Worm (Caenorhabditis elegans) whole organism, L2 larva: ENCODE results near the gene such-1.
A peak's percentile ranks its signal among the peaks of the same experiment; 100 is the strongest.

Experiments
- C34F6.9 ChIP-seq: fragments of 150-350 bp; optimal IDR thresholded peaks from 2 replicates; lab custom pipeline; 2014; ENCODE audit warnings: missing biosample characterization, missing genetic modification characterization
- Y55F3AM.14 ChIP-seq: fragments of 200-800 bp; sonication (Bioruptor generic); optimal IDR thresholded peaks from 2 replicates; lab custom pipeline; 2018; ENCODE audit warnings: mild to moderate bottlenecking, missing genetic modification characterization, missing compliant biosample characterization
- ZK546.5 ChIP-seq: sonication (generic microtip); optimal IDR thresholded peaks from 2 replicates; lab custom pipeline; 2017; ENCODE audit warnings: missing biosample characterization, missing genetic modification characterization
- alr-1 ChIP-seq: fragments of 150-350 bp; optimal IDR thresholded peaks from 2 replicates; lab custom pipeline; 2014; ENCODE audit warnings: missing biosample characterization, missing genetic modification characterization
- aly-2 ChIP-seq: fragments of 150-350 bp; optimal IDR thresholded peaks from 2 replicates; lab custom pipeline; 2014; ENCODE audit warnings: missing biosample characterization, missing genetic modification characterization
- ama-1 ChIP-seq: fragments of 150-350 bp; optimal IDR thresholded peaks from 2 replicates; lab custom pipeline; 2018; ENCODE audit warnings: inconsistent platforms
- blmp-1 ChIP-seq: sonication (generic microtip); optimal IDR thresholded peaks from 2 replicates; lab custom pipeline; 2017; ENCODE audit warnings: missing genetic modification characterization, mild to moderate bottlenecking, missing compliant biosample characterization, antibody characterized with exemption, moderate library complexity; ENCODE audit not compliant: insufficient read depth
- ceh-82 ChIP-seq: fragments of 150-350 bp; optimal IDR thresholded peaks from 2 replicates; lab custom pipeline; 2014; ENCODE audit warnings: missing biosample characterization, missing genetic modification characterization
- dmd-4 ChIP-seq: sonication (generic microtip); optimal IDR thresholded peaks from 2 replicates; lab custom pipeline; 2017; ENCODE audit warnings: missing biosample characterization, missing genetic modification characterization
- egl-27 ChIP-seq: sonication (generic microtip); optimal IDR thresholded peaks from 3 replicates; lab custom pipeline; 2017; ENCODE audit warnings: missing biosample characterization, missing genetic modification reagents, missing genetic modification characterization
- elt-3 ChIP-seq: sonication (generic microtip); optimal IDR thresholded peaks from 2 replicates; lab custom pipeline; 2017; ENCODE audit warnings: missing biosample characterization, missing genetic modification characterization
- fos-1 ChIP-seq: fragments of 150-350 bp; optimal IDR thresholded peaks from 2 replicates; lab custom pipeline; 2014; ENCODE audit warnings: missing biosample characterization, missing genetic modification characterization
- gmeb-1 ChIP-seq: fragments of 150-350 bp; optimal IDR thresholded peaks from 2 replicates; lab custom pipeline; 2014; ENCODE audit warnings: missing biosample characterization, missing genetic modification characterization
- lin-11 ChIP-seq: fragments of 150-350 bp; sonication (generic microtip); optimal IDR thresholded peaks from 2 replicates; lab custom pipeline; 2014; ENCODE audit warnings: missing biosample characterization, missing genetic modification characterization, inconsistent platforms, mixed read lengths
- lin-13 ChIP-seq: fragments of 150-350 bp; optimal IDR thresholded peaks from 2 replicates; lab custom pipeline; 2014; ENCODE audit warnings: missing biosample characterization, missing genetic modification reagents, missing genetic modification characterization
- lsy-2 ChIP-seq, 2 experiments: fragments of 150-350 bp in 1 of 2; sonication (generic microtip) in 1 of 2; optimal IDR thresholded peaks; 2 replicates each; lab custom pipeline; 2014 to 2017; ENCODE audit warnings: missing biosample characterization in 2 of 2, missing genetic modification characterization in 2 of 2
- mab-5 ChIP-seq: fragments of 150-350 bp; optimal IDR thresholded peaks from 2 replicates; lab custom pipeline; 2014; ENCODE audit warnings: missing biosample characterization, missing genetic modification characterization
- mdl-1 ChIP-seq, 2 experiments: fragments of 150-350 bp in 1 of 2; sonication (generic microtip) in 1 of 2; optimal IDR thresholded peaks; 2 replicates each; lab custom pipeline; 2017; ENCODE audit warnings: missing biosample characterization in 2 of 2, missing genetic modification characterization in 2 of 2
- nhr-11 ChIP-seq: fragments of 150-350 bp; optimal IDR thresholded peaks from 2 replicates; lab custom pipeline; 2014; ENCODE audit warnings: missing biosample characterization, missing genetic modification characterization
- nhr-12 ChIP-seq: fragments of 150-350 bp; optimal IDR thresholded peaks from 2 replicates; lab custom pipeline; 2014; ENCODE audit warnings: missing biosample characterization, missing genetic modification characterization
- nhr-129 ChIP-seq: fragments of 150-350 bp; optimal IDR thresholded peaks from 2 replicates; lab custom pipeline; 2014; ENCODE audit warnings: missing biosample characterization, missing genetic modification characterization
- nhr-237 ChIP-seq: fragments of 150-350 bp; optimal IDR thresholded peaks from 2 replicates; lab custom pipeline; 2014; ENCODE audit warnings: missing biosample characterization, missing genetic modification characterization
- nhr-25 ChIP-seq: fragments of 150-350 bp; sonication (generic microtip); optimal IDR thresholded peaks from 3 replicates; lab custom pipeline; 2014; ENCODE audit warnings: missing biosample characterization, missing genetic modification characterization
- nhr-6 ChIP-seq: fragments of 150-350 bp; optimal IDR thresholded peaks from 2 replicates; lab custom pipeline; 2014; ENCODE audit warnings: missing biosample characterization, missing genetic modification characterization
- sma-3 ChIP-seq: sonication (generic microtip); optimal IDR thresholded peaks from 2 replicates; lab custom pipeline; 2016; ENCODE audit warnings: missing genetic modification reagents, missing genetic modification characterization, missing compliant biosample characterization
- snpc-4 ChIP-seq: fragments of 150-350 bp; optimal IDR thresholded peaks from 2 replicates; lab custom pipeline; 2014; ENCODE audit warnings: missing biosample characterization, missing genetic modification characterization
- unc-55 ChIP-seq: fragments of 150-350 bp; sonication (generic microtip); optimal IDR thresholded peaks from 3 replicates; lab custom pipeline; 2014; ENCODE audit warnings: missing biosample characterization, missing genetic modification reagents, missing genetic modification characterization
- unc-62 ChIP-seq: fragments of 150-350 bp; optimal IDR thresholded peaks from 2 replicates; lab custom pipeline; 2014; ENCODE audit warnings: missing biosample characterization, missing genetic modification reagents, missing genetic modification characterization
- zag-1 ChIP-seq: fragments of 150-350 bp; optimal IDR thresholded peaks from 2 replicates; lab custom pipeline; 2014; ENCODE audit warnings: missing biosample characterization, missing genetic modification characterization
- ztf-1 ChIP-seq: fragments of 200-800 bp; sonication (Bioruptor generic); conservative IDR thresholded peaks from 2 replicates; pipeline ENCODE4 v1.3.6; 2022; ENCODE audit warnings: missing genetic modification characterization, missing compliant biosample characterization
- ztf-11 ChIP-seq: sonication (generic microtip); optimal IDR thresholded peaks from 2 replicates; lab custom pipeline; 2017; ENCODE audit warnings: missing biosample characterization, missing genetic modification characterization
- ztf-4 ChIP-seq: fragments of 150-350 bp; optimal IDR thresholded peaks from 2 replicates; lab custom pipeline; 2014; ENCODE audit warnings: missing biosample characterization, missing genetic modification characterization

such-1 gene

ce11 chrIII:11523504-11524025 lies at the start of gene such-1, which contains the start of gene Y66D12A.16:
Gene such-1, minus strand, starts transcription at chrIII:11523759.
Gene Y66D12A.16, plus strand, starts transcription at chrIII:11523554.
- no peak for TF ChIP-seq ztf-11 (tag; lab: Kevin White, UChicago)
- no peak for TF ChIP-seq zag-1 (tag; lab: Kevin White, UChicago)

- no peak for TF ChIP-seq ztf-1 (GFP tag; lab: Robert Waterston, UW)
- no peak for TF ChIP-seq Y55F3AM.14 (GFP tag; lab: Kevin White, UChicago)
- TF ChIP-seq nhr-12 (tag; lab: Kevin White, UChicago): no peak
- TF ChIP-seq nhr-237 (tag; lab: Kevin White, UChicago): no peak
- TF ChIP-seq ama-1 (lab: Kevin White, UChicago): no peak
- TF ChIP-seq lin-11: no peak
- TF ChIP-seq, all 48 proteins: peak for 0
These were observed 44.3 kb upstream of the such-1 start, which contains the start of gene psme-3 for ce11 chrIII:11567837-11568236. Gene psme-3, plus strand, starts transcription at chrIII:11568137.

DNA sequence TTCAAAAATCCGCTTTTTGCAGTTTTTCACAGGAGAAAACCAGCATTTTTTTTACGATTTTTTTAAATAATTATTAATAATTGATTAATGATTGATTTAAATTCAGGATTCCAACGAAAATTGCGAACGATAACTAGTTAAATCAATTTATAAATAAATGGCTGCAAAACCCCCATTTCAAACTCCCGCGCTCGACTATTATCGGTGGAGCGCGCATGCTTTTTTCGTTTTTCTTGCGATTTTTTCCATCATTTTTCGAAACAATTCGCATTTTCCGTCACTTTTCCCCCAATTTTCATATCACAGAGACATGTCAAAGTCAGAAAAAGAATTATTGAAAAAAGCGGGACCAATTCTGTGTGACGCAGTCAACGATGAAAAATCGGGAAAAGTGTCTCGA lies 42.0 kb upstream of the such-1 start, which contains the start of gene Y66D12A.10:
Gene Y66D12A.10, plus strand, starts transcription at position 273 of the 400 bp plus-strand sequence.
- TF ChIP-seq nhr-11 (no peak), alr-1 (tag; lab: Kevin White, UChicago) (no peak), gmeb-1 (peak; percentile 96), ZK546.5 (tag; lab: Kevin White, UChicago) (no peak), lin-13 (GFP tag; lab: Kevin White, UChicago) (peak; percentile 22), nhr-12 (tag; lab: Kevin White, UChicago) (no peak), mab-5 (no peak), lsy-2 (tag; optimal IDR thresholded peaks at IDR 0.05; lab: Kevin White, UChicago) (peak in 1 of 2 experiments; percentile 54), unc-62 (GFP tag; lab: Kevin White, UChicago) (no peak), snpc-4 (no peak), nhr-6 (tag; lab: Kevin White, UChicago) (no peak), unc-55 (GFP tag; lab: Kevin White, UChicago) (peak; percentile 62), ztf-1 (GFP tag; lab: Robert Waterston, UW) (no peak), blmp-1 (tag; lab: Kevin White, UChicago) (no peak), dmd-4 (tag; lab: Kevin White, UChicago) (no peak), nhr-129 (tag; lab: Kevin White, UChicago) (peak; percentile 34), C34F6.9 (peak; percentile 52), elt-3 (tag; lab: Kevin White, UChicago) (no peak), egl-27 (tag; lab: Kevin White, UChicago) (no peak)
- TF ChIP-seq, all 48 proteins: peak for 6

ce11 chrIII:11563417-11563949 lies 39.9 kb upstream of the such-1 start, which contains the start of gene Y66D12A.11:
Gene Y66D12A.11, plus strand, starts transcription at chrIII:11563467.
- TF ChIP-seq ZK546.5 (tag; lab: Kevin White, UChicago) (no peak), aly-2 (tag; lab: Kevin White, UChicago) (no peak), sma-3 (GFP tag; lab: Kevin White, UChicago) (no peak), ztf-4 (no peak), lin-11 (no peak), nhr-25 (no peak)

DNA sequence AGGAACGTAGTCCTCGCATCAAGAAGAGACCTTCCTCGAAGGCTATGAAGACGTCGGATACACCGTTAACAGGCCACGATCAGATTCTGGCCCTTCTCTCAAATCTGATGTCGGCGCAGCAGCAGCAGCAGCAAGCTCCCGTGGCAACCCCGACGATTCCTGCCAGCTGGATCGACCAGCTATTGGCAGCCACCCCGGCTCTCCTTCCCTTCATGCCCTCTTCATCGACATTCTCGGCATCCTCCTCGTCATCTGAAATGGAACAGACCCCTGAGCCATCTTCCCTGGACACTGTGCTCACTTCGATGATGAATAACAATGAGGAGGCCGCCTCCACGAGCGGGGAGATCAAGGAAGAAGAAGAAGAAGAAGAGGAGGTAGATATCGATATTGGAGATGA lies 38.0 kb upstream of the such-1 start:
- TF ChIP-seq mab-5 (no peak), ztf-4 (no peak), fos-1 (tag; lab: Kevin White, UChicago) (no peak), nhr-237 (tag; lab: Kevin White, UChicago) (no peak), ceh-82 (tag; lab: Kevin White, UChicago) (no peak), egl-27 (tag; lab: Kevin White, UChicago) (no peak), lin-13 (GFP tag; lab: Kevin White, UChicago) (no peak), dmd-4 (tag; lab: Kevin White, UChicago) (no peak), sma-3 (GFP tag; lab: Kevin White, UChicago) (no peak), C34F6.9 (no peak), alr-1 (tag; lab: Kevin White, UChicago) (no peak), lsy-2 (tag; optimal IDR thresholded peaks at IDR 0.05; lab: Kevin White, UChicago) (no peak), nhr-25 (no peak), mdl-1 (tag; optimal IDR thresholded peaks at IDR 0.05; lab: Kevin White, UChicago) (no peak)
